Worm (Caenorhabditis elegans) whole organism, young adult: Measurements from ENCODE around the gene K09F6.6.

Experiments used
- ama-1 ChIP-seq, 3 experiments: fragments of 150-350 bp in 1 of 3; sonication (generic microtip) in 2 of 3; optimal IDR thresholded peaks; 2 replicates each; lab custom pipeline; 2014 to 2018; ENCODE audit warnings: missing biosample characterization in 2 of 3, missing genetic modification characterization in 2 of 3, missing genetic modification reagents in 2 of 3
- efl-1 ChIP-seq: fragments of 150-350 bp; optimal IDR thresholded peaks from 2 replicates; lab custom pipeline; 2014; ENCODE audit warnings: missing biosample characterization, missing genetic modification reagents, missing genetic modification characterization
- snpc-4 ChIP-seq, 5 experiments: fragments of 150-350 bp in 1 of 5; sonication (generic microtip) in 4 of 5; optimal IDR thresholded peaks; 2 replicates each; lab custom pipeline; 2014 to 2018; ENCODE audit warnings: missing genetic modification characterization in 5 of 5, missing biosample characterization in 3 of 5, antibody characterized with exemption in 2 of 5, mild to moderate bottlenecking in 2 of 5, missing compliant biosample characterization in 2 of 5, missing genotype in 2 of 5, moderate library complexity in 2 of 5, missing genetic modification reagents in 1 of 5

ce11 chrII:2304575-2304974 is 25.5 kb upstream of the K09F6.6 start:
- TF ChIP-seq ama-1 (optimal IDR thresholded peaks at IDR 0.05; lab: Kevin White, UChicago), result no peak
- no peak for TF ChIP-seq ama-1 (GFP tag; optimal IDR thresholded peaks at IDR 0.05; lab: Kevin White, UChicago)
- no peak for TF ChIP-seq snpc-4 (GFP tag; optimal IDR thresholded peaks at IDR 0.05; lab: Kevin White, UChicago)
- no peak for TF ChIP-seq snpc-4 (tag; optimal IDR thresholded peaks at IDR 0.05; lab: Kevin White, UChicago)
- no peak for TF ChIP-seq efl-1 (GFP tag; lab: Kevin White, UChicago)
